Worm (Caenorhabditis elegans) whole organism, midembryonic: ENCODE measurements around the gene C33C12.1.
"Not testable (repeated sequence)": the region's sequence is repeated elsewhere in the genome, so short reads cannot be mapped to it uniquely, and the experiment has no call there.

Experiments used
- T22C8.4 ChIP-seq: fragments of 200-800 bp; sonication (Bioruptor generic); IDR thresholded peaks from 2 replicates; pipeline ENCODE4 v1.3.6; 2022; ENCODE audit warnings: missing genetic modification characterization, missing compliant biosample characterization
- cog-1 ChIP-seq: sonication (generic microtip); optimal IDR thresholded peaks from 2 replicates; lab custom pipeline; 2016; ENCODE audit warnings: missing genetic modification characterization, missing compliant biosample characterization
- flt-1 ChIP-seq: fragments of 200-800 bp; sonication (Bioruptor generic); IDR thresholded peaks from 2 replicates; pipeline ENCODE4 v1.3.6; 2022; ENCODE audit warnings: missing genetic modification characterization, missing compliant biosample characterization
- klf-2 ChIP-seq: fragments of 200-800 bp; sonication (Bioruptor generic); conservative IDR thresholded peaks from 2 replicates; pipeline ENCODE4 v1.3.6; 2022; ENCODE audit warnings: missing genetic modification reagents, missing genetic modification characterization, missing compliant biosample characterization
- med-1 ChIP-seq: sonication (generic microtip); optimal IDR thresholded peaks from 2 replicates; lab custom pipeline; 2017; ENCODE audit warnings: missing genetic modification characterization, mild to moderate bottlenecking, missing compliant biosample characterization, antibody characterized with exemption, missing genetic modification reagents; ENCODE audit not compliant: insufficient read depth
- ref-1 ChIP-seq: fragments of 200-800 bp; sonication (Bioruptor generic); conservative IDR thresholded peaks from 2 replicates; pipeline ENCODE4 v1.3.6; 2022; ENCODE audit warnings: missing genetic modification reagents, missing genetic modification characterization, missing compliant biosample characterization
- tab-1 ChIP-seq: fragments of 200-800 bp; sonication (Bioruptor generic); IDR thresholded peaks from 2 replicates; pipeline ENCODE4 v1.3.6; 2022; ENCODE audit warnings: missing genetic modification characterization, missing compliant biosample characterization
- ztf-23 ChIP-seq: fragments of 200-800 bp; sonication (Bioruptor generic); IDR thresholded peaks from 2 replicates; pipeline ENCODE4 v1.3.6; 2022; ENCODE audit warnings: missing genetic modification reagents, missing genetic modification characterization, missing compliant biosample characterization
- ztf-29 ChIP-seq: fragments of 200-800 bp; sonication (Bioruptor generic); IDR thresholded peaks from 2 replicates; pipeline ENCODE4 v1.3.6; 2022; ENCODE audit warnings: missing genetic modification reagents, missing genetic modification characterization, missing compliant biosample characterization

C33C12.1 gene

DNA sequence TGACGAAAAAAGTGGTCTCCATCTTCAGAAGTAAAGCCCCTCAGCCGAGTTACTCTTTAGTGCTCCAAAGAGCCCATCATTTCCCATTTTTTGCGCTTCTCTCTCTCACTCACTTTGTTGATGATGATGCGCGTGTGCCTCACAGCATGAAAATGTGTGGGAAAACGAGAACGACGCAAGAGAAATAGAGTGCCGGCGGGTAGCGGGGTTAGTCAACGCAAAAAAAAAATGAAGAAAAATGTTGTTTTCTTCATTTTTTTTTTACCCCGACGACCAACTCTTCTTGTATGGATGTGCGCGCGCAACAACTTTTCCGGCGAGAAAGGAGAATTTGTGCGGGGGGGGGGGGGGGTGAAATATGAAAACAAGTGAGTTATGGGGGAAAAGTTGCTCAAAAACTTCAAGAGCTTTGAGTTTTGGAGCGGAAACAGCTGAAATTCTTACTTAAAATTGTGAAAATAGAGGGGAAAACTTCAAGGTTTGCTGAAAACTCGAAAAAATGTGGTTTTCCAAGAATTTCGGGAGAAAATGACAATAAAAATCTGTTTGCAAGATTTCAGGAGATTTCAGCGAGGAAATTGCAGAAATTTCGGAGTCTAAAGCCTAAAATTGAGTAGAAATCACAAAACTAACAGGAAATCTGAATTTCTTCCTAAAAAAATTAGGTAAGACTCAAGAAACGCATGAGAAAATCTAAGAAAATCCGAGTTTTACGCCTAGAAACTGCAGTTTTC, at the start of gene C33C12.1:
Gene C33C12.1, plus strand, starts transcription at position 684 of the 734 bp plus-strand sequence.
- TF ChIP-seq T22C8.4 (GFP tag; lab: Robert Waterston, UW) (no peak), ztf-29 (GFP tag; lab: Robert Waterston, UW) (no peak), flt-1 (GFP tag; lab: Robert Waterston, UW) (no peak), klf-2 (no peak), med-1 (GFP tag; lab: Kevin White, UChicago) (no peak), ref-1 (no peak), tab-1 (GFP tag; lab: Robert Waterston, UW) (no peak), cog-1 (tag; lab: Kevin White, UChicago) (no peak), ztf-23 (GFP tag; lab: Robert Waterston, UW) (no peak)

DNA sequence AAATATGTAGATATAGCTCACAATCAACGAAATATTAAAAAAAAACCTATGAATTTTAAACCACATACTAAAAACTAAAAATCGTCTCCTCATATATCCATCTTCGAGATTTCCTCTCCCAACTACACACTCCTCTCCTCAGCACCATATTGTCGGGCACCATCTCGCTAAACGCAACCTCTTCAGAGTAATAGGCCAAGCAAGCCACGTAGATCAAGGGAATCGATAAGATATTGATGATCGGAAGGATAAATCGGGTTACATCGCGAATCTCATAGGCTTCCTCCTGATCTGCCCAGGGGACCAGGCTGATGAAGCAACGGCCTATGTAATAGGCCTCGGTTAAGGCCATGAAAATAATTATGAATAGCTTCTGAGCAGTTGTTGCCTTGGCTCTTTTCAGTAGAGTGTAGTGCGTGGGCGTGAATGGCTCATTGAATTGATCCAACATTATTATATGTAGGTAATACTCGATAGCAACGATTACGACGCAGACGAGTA, 47.5 kb upstream of the C33C12.1 start, which contains the start of the genes C40A11.7 and C40A11.8:
Gene C40A11.7, minus strand, starts transcription at position 101 of the 501 bp plus-strand sequence.
Gene C40A11.8, minus strand, starts transcription at position 451 of the 501 bp plus-strand sequence.
- TF ChIP-seq med-1 (GFP tag; lab: Kevin White, UChicago), result no peak
- no peak for TF ChIP-seq flt-1 (GFP tag; lab: Robert Waterston, UW)
- TF ChIP-seq T22C8.4 (GFP tag; lab: Robert Waterston, UW), result no peak
- no peak for TF ChIP-seq ztf-23 (GFP tag; lab: Robert Waterston, UW)
- TF ChIP-seq ref-1, result no peak
- no peak for TF ChIP-seq ztf-29 (GFP tag; lab: Robert Waterston, UW)
- TF ChIP-seq tab-1 (GFP tag; lab: Robert Waterston, UW), result no peak
- no peak for TF ChIP-seq cog-1 (tag; lab: Kevin White, UChicago)
- no peak for TF ChIP-seq klf-2

DNA sequence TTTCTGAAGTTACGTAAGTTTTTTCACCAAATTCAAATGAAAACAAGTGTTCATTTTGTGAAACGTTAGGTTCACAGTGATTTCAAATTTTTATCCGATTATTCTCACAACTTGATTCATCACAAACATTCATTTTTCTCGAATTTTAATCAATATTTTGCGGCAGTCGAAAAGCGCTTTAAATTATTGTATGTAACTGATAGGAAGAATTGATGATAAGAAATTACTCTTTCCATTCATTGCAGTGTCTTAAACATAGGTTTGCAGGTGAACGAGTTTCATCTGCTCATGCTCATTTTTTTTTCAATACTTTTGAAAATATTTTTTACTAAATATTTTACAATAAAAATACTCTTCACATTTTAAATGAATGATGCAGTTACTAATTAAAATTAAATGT, 45.6 kb upstream of the C33C12.1 start:
- no peak for TF ChIP-seq T22C8.4 (GFP tag; lab: Robert Waterston, UW)
- TF ChIP-seq ref-1, result no peak
- no peak for TF ChIP-seq ztf-23 (GFP tag; lab: Robert Waterston, UW)

DNA sequence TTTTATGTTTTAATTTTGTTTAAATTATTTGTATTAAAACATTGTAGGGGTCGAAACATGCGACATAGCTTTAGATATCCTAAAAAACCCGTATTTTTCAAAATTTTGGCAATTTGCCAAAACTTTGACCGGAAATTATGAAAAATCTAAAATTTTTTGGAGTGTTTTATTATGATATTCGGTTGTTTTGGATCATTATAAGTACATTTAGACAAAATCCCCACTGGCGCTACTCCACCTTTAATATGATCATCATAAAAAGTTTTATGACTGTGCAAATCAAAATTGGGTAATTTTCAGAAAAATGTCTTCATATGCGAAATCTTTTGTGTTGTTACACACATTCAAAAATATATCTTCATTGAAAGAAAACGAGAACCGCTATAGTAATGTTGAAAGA, 44.3 kb upstream of the C33C12.1 start, which contains the start of gene math-18:
Gene math-18, plus strand, starts transcription at position 301 of the 400 bp plus-strand sequence.
- not testable (repeated sequence) for TF ChIP-seq ztf-23 (GFP tag; lab: Robert Waterston, UW); klf-2; cog-1 (tag; lab: Kevin White, UChicago)

DNA sequence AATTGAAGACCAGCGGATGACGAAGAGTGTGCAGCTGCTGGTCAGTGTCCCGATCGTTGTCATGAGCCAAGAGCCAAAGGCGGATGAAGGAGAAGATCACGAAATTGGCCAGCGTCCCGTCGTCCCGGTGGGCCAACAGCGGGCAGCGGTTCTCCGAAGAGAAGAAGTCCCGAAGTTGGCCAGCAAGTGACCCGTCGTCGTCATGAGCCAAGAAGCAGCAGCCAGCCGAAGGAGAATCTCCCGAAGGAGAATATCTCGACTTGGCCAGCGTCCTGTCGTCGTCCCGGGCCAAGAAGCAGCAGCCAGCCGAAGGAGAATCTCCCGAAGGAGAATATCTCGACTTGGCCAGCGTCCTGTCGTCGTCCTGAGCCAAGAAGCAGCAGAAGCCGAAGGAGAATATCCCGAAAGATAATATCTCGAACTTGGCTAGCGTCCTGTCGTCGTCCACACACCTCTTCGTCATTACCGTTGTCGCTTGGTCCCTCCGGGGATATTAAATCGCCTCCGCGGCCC, 34.6 kb upstream of the C33C12.1 start, which contains the start of gene C33C12.11:
Gene C33C12.11, minus strand, starts transcription at position 463 of the 513 bp plus-strand sequence.
- TF ChIP-seq flt-1 (GFP tag; lab: Robert Waterston, UW); ref-1; cog-1 (tag; lab: Kevin White, UChicago): not testable (repeated sequence)

DNA sequence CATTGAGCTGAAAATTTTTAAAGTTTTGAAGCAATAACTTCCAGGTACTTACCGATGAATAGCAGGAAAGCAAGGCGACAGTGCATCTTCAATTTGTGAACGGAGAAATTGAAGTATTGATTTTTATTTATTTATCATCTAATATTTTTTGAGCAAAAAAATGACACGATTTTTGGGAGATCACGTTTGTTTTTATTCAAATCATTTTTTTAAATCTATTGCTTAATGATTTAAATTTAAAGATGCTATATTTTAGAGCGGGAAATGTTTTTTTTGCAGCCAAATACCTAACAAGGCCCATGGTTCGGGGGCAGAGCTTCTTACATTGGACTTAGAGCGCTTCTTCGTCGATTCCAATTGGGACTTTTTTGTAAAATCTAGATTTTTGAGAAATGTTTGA, 31.7 kb upstream of the C33C12.1 start, which contains the start of gene C33C12.4:
Gene C33C12.4, minus strand, starts transcription at position 101 of the 400 bp plus-strand sequence.
- no peak for TF ChIP-seq cog-1 (tag; lab: Kevin White, UChicago)
- TF ChIP-seq med-1 (GFP tag; lab: Kevin White, UChicago), result no peak
- no peak for TF ChIP-seq ref-1

DNA sequence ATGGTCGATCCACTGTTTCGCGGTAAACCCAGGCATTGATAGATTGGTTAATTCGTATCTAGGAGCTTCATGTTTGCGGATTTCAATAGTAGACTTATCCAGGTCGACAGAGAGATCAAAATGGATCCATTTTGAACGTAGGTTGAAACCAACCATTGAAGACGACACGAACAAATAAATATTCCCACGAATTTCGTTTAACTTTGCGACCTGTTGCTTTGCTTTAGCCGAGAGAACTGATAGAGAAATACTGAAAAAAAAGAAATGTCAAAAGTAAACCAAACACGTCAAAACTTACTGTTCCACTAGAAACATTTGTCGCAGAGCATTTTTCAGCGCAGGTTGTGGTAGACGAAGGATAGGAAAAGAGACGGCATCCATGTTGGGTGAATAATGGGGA, 29.7 kb upstream of the C33C12.1 start, which contains the start of gene fbxb-38:
Gene fbxb-38, minus strand, starts transcription at position 390 of the 400 bp plus-strand sequence.
- TF ChIP-seq med-1 (GFP tag; lab: Kevin White, UChicago), result no peak
- no peak for TF ChIP-seq cog-1 (tag; lab: Kevin White, UChicago)
- no peak for TF ChIP-seq klf-2
- TF ChIP-seq ztf-23 (GFP tag; lab: Robert Waterston, UW), result no peak
- TF ChIP-seq T22C8.4 (GFP tag; lab: Robert Waterston, UW), result no peak
- no peak for TF ChIP-seq flt-1 (GFP tag; lab: Robert Waterston, UW)
- no peak for TF ChIP-seq tab-1 (GFP tag; lab: Robert Waterston, UW)
- no peak for TF ChIP-seq ztf-29 (GFP tag; lab: Robert Waterston, UW)
- TF ChIP-seq ref-1, result no peak

DNA sequence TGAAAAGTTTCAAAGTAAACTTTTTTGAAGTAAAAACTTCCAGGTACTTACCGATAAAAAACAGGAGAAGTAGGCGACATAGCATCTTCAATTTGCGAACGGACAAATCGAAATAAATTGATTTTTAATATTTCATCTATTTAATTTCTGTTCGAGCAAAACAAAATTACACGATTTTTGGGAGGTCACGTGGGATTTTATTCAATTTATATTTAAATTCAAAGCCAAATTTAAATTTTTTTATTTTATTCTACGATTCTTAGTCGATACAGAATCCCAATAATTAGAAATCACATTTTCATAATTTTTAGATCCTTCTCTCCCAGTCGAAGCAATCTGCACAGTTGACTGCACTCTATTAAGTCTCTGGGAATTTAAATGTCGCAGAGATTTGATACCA, 28.0 kb upstream of the C33C12.1 start, which contains the start of gene C33C12.12:
Gene C33C12.12, minus strand, starts transcription at position 101 of the 400 bp plus-strand sequence.
- TF ChIP-seq flt-1 (GFP tag; lab: Robert Waterston, UW) (no peak), klf-2 (no peak), tab-1 (GFP tag; lab: Robert Waterston, UW) (no peak), ref-1 (no peak), med-1 (GFP tag; lab: Kevin White, UChicago) (no peak), cog-1 (tag; lab: Kevin White, UChicago) (no peak), T22C8.4 (GFP tag; lab: Robert Waterston, UW) (no peak), ztf-23 (GFP tag; lab: Robert Waterston, UW) (no peak), ztf-29 (GFP tag; lab: Robert Waterston, UW) (no peak)

DNA sequence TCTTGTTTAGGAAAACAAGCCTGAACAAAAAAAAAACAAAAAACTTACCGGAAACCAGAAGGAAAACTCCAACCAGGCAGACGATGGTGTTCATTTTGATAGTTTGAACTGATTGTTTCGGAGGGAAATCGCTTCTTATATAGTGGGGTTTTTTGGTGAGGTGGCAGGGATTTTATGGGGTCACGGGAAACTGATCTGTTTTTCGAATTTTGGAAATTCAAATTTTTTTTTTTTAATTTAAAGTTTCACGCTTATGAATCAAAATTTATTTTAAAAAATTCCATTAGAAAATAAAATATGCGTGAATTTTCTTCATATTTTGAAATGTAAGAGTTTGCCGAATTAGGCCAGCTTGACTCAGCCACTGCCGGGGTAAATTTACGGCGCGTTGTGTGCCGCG, 22.7 kb upstream of the C33C12.1 start, which contains the start of gene C33C12.7:
Gene C33C12.7, minus strand, starts transcription at position 101 of the 400 bp plus-strand sequence.
- TF ChIP-seq flt-1 (GFP tag; lab: Robert Waterston, UW), result no peak
- TF ChIP-seq tab-1 (GFP tag; lab: Robert Waterston, UW), result no peak
- no peak for TF ChIP-seq med-1 (GFP tag; lab: Kevin White, UChicago)
- no peak for TF ChIP-seq ztf-29 (GFP tag; lab: Robert Waterston, UW)
- TF ChIP-seq ref-1, result no peak
- TF ChIP-seq T22C8.4 (GFP tag; lab: Robert Waterston, UW), result no peak
- TF ChIP-seq klf-2, result no peak
- no peak for TF ChIP-seq ztf-23 (GFP tag; lab: Robert Waterston, UW)
- no peak for TF ChIP-seq cog-1 (tag; lab: Kevin White, UChicago)
